Worm (Caenorhabditis elegans) whole organism, L1 larva: Measurements from ENCODE around the gene srh-218.

Source experiments
- alr-1 ChIP-seq: fragments of 200-800 bp; sonication (Bioruptor generic); optimal IDR thresholded peaks from 2 replicates; lab custom pipeline; 2018; ENCODE audit warnings: borderline replicate concordance, mild to moderate bottlenecking, missing genetic modification characterization, missing compliant biosample characterization
- aly-2 ChIP-seq: fragments of 150-350 bp; optimal IDR thresholded peaks from 2 replicates; lab custom pipeline; 2014; ENCODE audit warnings: missing biosample characterization, missing genetic modification characterization
- dsc-1 ChIP-seq: sonication (generic microtip); optimal IDR thresholded peaks from 2 replicates; lab custom pipeline; 2016; ENCODE audit warnings: mild to moderate bottlenecking, missing genetic modification characterization, missing compliant biosample characterization
- elt-3 ChIP-seq, 6 experiments: fragments of 150-350 bp in 1 of 6; sonication (generic microtip); optimal IDR thresholded peaks; 2 replicates each; lab custom pipeline; 2017 to 2018; ENCODE audit warnings: missing biosample characterization in 6 of 6, missing genetic modification characterization in 6 of 6, inconsistent platforms in 1 of 6
- lsy-2 ChIP-seq, 2 experiments: fragments of 150-350 bp; optimal IDR thresholded peaks; 2 replicates each; lab custom pipeline; 2014; ENCODE audit warnings: missing biosample characterization in 2 of 2, missing genetic modification characterization in 2 of 2
- nhr-11 ChIP-seq: fragments of 150-350 bp; optimal IDR thresholded peaks from 2 replicates; lab custom pipeline; 2014; ENCODE audit warnings: missing biosample characterization, missing genetic modification characterization
- nhr-76 ChIP-seq: sonication (generic microtip); optimal IDR thresholded peaks from 2 replicates; lab custom pipeline; 2017; ENCODE audit warnings: missing biosample characterization, missing genetic modification characterization

ce11 chrV:15536320-15536719, 42.5 kb downstream of the srh-218 start, which contains the start of gene F21A3.4:
- TF ChIP-seq alr-1, result no peak
- no peak for TF ChIP-seq aly-2 (tag; lab: Kevin White, UChicago)
- TF ChIP-seq elt-3 (tag; optimal IDR thresholded peaks at IDR 0.05; lab: Kevin White, UChicago), result no peak
- no peak for TF ChIP-seq nhr-76
- TF ChIP-seq dsc-1 (tag; lab: Kevin White, UChicago), result no peak
- TF ChIP-seq lsy-2 (tag; optimal IDR thresholded peaks at IDR 0.05; lab: Kevin White, UChicago), result no peak
- TF ChIP-seq nhr-11 (tag; lab: Kevin White, UChicago), result no peak
